Worm (Caenorhabditis elegans) whole organism, early embryonic: Measurements from ENCODE around the gene ark-1.

Experiments used
- B0310.2 ChIP-seq: sonication (generic microtip); optimal IDR thresholded peaks from 2 replicates; lab custom pipeline; 2016; ENCODE audit warnings: mild to moderate bottlenecking, missing genetic modification characterization, missing compliant biosample characterization
- F13C5.2 ChIP-seq: sonication (generic microtip); optimal IDR thresholded peaks from 2 replicates; lab custom pipeline; 2017; ENCODE audit warnings: mild to moderate bottlenecking, missing genetic modification characterization, inconsistent platforms, missing compliant biosample characterization
- ama-1 ChIP-seq: fragments of 150-350 bp; optimal IDR thresholded peaks from 2 replicates; lab custom pipeline; 2014
- ceh-13 ChIP-seq: fragments of 200-800 bp; sonication (Bioruptor generic); optimal IDR thresholded peaks from 2 replicates; lab custom pipeline; 2018; ENCODE audit warnings: mild to moderate bottlenecking, missing genetic modification characterization, missing compliant biosample characterization
- ets-7 ChIP-seq: sonication (generic microtip); optimal IDR thresholded peaks from 2 replicates; lab custom pipeline; 2016; ENCODE audit warnings: missing genotype, missing genetic modification characterization, missing compliant biosample characterization
- flt-1 ChIP-seq: fragments of 200-800 bp; sonication (Bioruptor generic); IDR thresholded peaks from 2 replicates; pipeline ENCODE4 v1.3.6; 2022; ENCODE audit warnings: missing genetic modification characterization, missing compliant biosample characterization
- hmbx-1 ChIP-seq: sonication (generic microtip); optimal IDR thresholded peaks from 2 replicates; lab custom pipeline; 2016; ENCODE audit warnings: mild to moderate bottlenecking, missing genetic modification characterization, missing compliant biosample characterization
- hmg-4 ChIP-seq: fragments of 200-800 bp; sonication (Bioruptor generic); optimal IDR thresholded peaks from 2 replicates; lab custom pipeline; 2018; ENCODE audit warnings: mild to moderate bottlenecking, missing genetic modification characterization, missing compliant biosample characterization
- hnd-1 ChIP-seq: sonication (generic microtip); optimal IDR thresholded peaks from 2 replicates; lab custom pipeline; 2016; ENCODE audit warnings: missing genetic modification characterization, missing compliant biosample characterization
- pes-1 ChIP-seq: fragments of 200-800 bp; sonication (Bioruptor generic); IDR thresholded peaks from 2 replicates; pipeline ENCODE4 v1.3.6; 2022; ENCODE audit warnings: missing genetic modification reagents, missing genetic modification characterization, missing compliant biosample characterization
- scrt-1 ChIP-seq: fragments of 200-800 bp; sonication (Bioruptor generic); IDR thresholded peaks from 2 replicates; pipeline ENCODE4 v1.3.6; 2022; ENCODE audit warnings: missing genetic modification characterization, missing compliant biosample characterization
- tbx-11 ChIP-seq: fragments of 200-800 bp; sonication (Bioruptor generic); IDR thresholded peaks from 2 replicates; pipeline ENCODE4 v1.3.6; 2022; ENCODE audit warnings: missing genetic modification characterization, missing compliant biosample characterization
- tbx-37 ChIP-seq: fragments of 200-800 bp; sonication (Bioruptor generic); conservative IDR thresholded peaks from 2 replicates; pipeline ENCODE4 v1.3.6; 2022; ENCODE audit warnings: missing genetic modification reagents, missing genetic modification characterization, missing compliant biosample characterization

ce11 chrIV:12637340-12637739 is 6.5 kb upstream of the ark-1 start:
- TF ChIP-seq hnd-1 (tag; lab: Kevin White, UChicago) (no peak), flt-1 (GFP tag; lab: Robert Waterston, UW) (no peak), ama-1 (no peak), scrt-1 (GFP tag; lab: Robert Waterston, UW) (no peak), tbx-37 (GFP tag; lab: Robert Waterston, UW) (no peak), tbx-11 (GFP tag; lab: Robert Waterston, UW) (no peak), hmg-4 (GFP tag; lab: Kevin White, UChicago) (no peak), pes-1 (GFP tag; lab: Robert Waterston, UW) (no peak), ceh-13 (GFP tag; lab: Kevin White, UChicago) (no peak), B0310.2 (tag; lab: Kevin White, UChicago) (no peak), F13C5.2 (tag; lab: Kevin White, UChicago) (no peak), hmbx-1 (tag; lab: Kevin White, UChicago) (no peak), ets-7 (tag; lab: Kevin White, UChicago) (no peak)
